Worm (Caenorhabditis elegans) whole organism, L3 larva: Measurements from ENCODE around the gene mif-2.

Source experiments
- R02D3.7 ChIP-seq: fragments of 150-350 bp; optimal IDR thresholded peaks from 2 replicates; lab custom pipeline; 2014; ENCODE audit warnings: missing biosample characterization, missing genetic modification characterization
- ceh-9 ChIP-seq: sonication (generic microtip); optimal IDR thresholded peaks from 2 replicates; lab custom pipeline; 2018; ENCODE audit warnings: missing biosample characterization, missing genetic modification characterization
- egl-27 ChIP-seq: sonication (generic microtip); optimal IDR thresholded peaks from 4 replicates; lab custom pipeline; 2017; ENCODE audit warnings: missing biosample characterization, missing genetic modification reagents, missing genetic modification characterization
- egl-5 ChIP-seq: fragments of 150-350 bp; optimal IDR thresholded peaks from 2 replicates; lab custom pipeline; 2017; ENCODE audit warnings: missing biosample characterization, missing genetic modification reagents, missing genetic modification characterization, inconsistent platforms
- elt-3 ChIP-seq, 3 experiments: fragments of 150-350 bp in 1 of 3; sonication (generic microtip) in 2 of 3; optimal IDR thresholded peaks; 2 replicates in 2 of 3; 4 replicates in 1 of 3; lab custom pipeline; 2014 to 2017; ENCODE audit warnings: missing biosample characterization in 3 of 3, missing genetic modification characterization in 3 of 3
- eor-1 ChIP-seq, 2 experiments: fragments of 150-350 bp; optimal IDR thresholded peaks; 2 replicates each; lab custom pipeline; 2014 to 2018; ENCODE audit warnings: missing biosample characterization in 2 of 2, missing genetic modification characterization in 2 of 2
- fkh-10 ChIP-seq: sonication (generic microtip); optimal IDR thresholded peaks from 2 replicates; lab custom pipeline; 2017; ENCODE audit warnings: missing biosample characterization, missing genetic modification reagents, missing genetic modification characterization
- fkh-2 ChIP-seq: fragments of 150-350 bp; optimal IDR thresholded peaks from 2 replicates; lab custom pipeline; 2014; ENCODE audit warnings: missing biosample characterization, missing genetic modification reagents, missing genetic modification characterization
- fos-1 ChIP-seq: fragments of 150-350 bp; optimal IDR thresholded peaks from 2 replicates; lab custom pipeline; 2014; ENCODE audit warnings: missing biosample characterization, missing genetic modification characterization
- hmg-11 ChIP-seq: sonication (generic microtip); optimal IDR thresholded peaks from 2 replicates; lab custom pipeline; 2016; ENCODE audit warnings: missing genetic modification characterization, missing compliant biosample characterization
- lin-15B ChIP-seq: fragments of 150-350 bp; optimal IDR thresholded peaks from 2 replicates; lab custom pipeline; 2014; ENCODE audit warnings: missing biosample characterization, missing genetic modification characterization
- lin-39 ChIP-seq: fragments of 150-350 bp; optimal IDR thresholded peaks from 2 replicates; lab custom pipeline; 2018; ENCODE audit warnings: missing biosample characterization, missing genetic modification reagents, missing genetic modification characterization
- mdl-1 ChIP-seq: fragments of 150-350 bp; optimal IDR thresholded peaks from 2 replicates; lab custom pipeline; 2014; ENCODE audit warnings: missing biosample characterization, missing genetic modification characterization
- mml-1 ChIP-seq: fragments of 150-350 bp; sonication (generic microtip); optimal IDR thresholded peaks from 3 replicates; lab custom pipeline; 2014; ENCODE audit warnings: missing biosample characterization, missing genetic modification characterization
- nfya-1 ChIP-seq: sonication (generic microtip); optimal IDR thresholded peaks from 2 replicates; lab custom pipeline; 2017; ENCODE audit warnings: missing genetic modification characterization, mild to moderate bottlenecking, missing compliant biosample characterization, antibody characterized with exemption, moderate library complexity; ENCODE audit not compliant: insufficient read depth
- nhr-237 ChIP-seq: fragments of 150-350 bp; optimal IDR thresholded peaks from 2 replicates; lab custom pipeline; 2014; ENCODE audit warnings: missing biosample characterization, missing genetic modification characterization
- nhr-28 ChIP-seq: fragments of 150-350 bp; optimal IDR thresholded peaks from 2 replicates; lab custom pipeline; 2014; ENCODE audit warnings: missing biosample characterization, missing genetic modification characterization
- nhr-67 ChIP-seq: fragments of 150-350 bp; optimal IDR thresholded peaks from 2 replicates; lab custom pipeline; 2014; ENCODE audit warnings: missing biosample characterization, missing genetic modification characterization
- nhr-76 ChIP-seq: fragments of 150-350 bp; sonication (generic microtip); optimal IDR thresholded peaks from 5 replicates; lab custom pipeline; 2014; ENCODE audit warnings: missing biosample characterization, missing genetic modification characterization
- pha-4 ChIP-seq: fragments of 150-350 bp; optimal IDR thresholded peaks from 2 replicates; lab custom pipeline; 2014; ENCODE audit warnings: missing biosample characterization, missing genetic modification reagents, missing genetic modification characterization
- pqm-1 ChIP-seq: fragments of 150-350 bp; optimal IDR thresholded peaks from 2 replicates; lab custom pipeline; 2017; ENCODE audit warnings: missing biosample characterization, missing genetic modification characterization, inconsistent platforms
- sea-2 ChIP-seq: fragments of 150-350 bp; sonication (generic microtip); optimal IDR thresholded peaks from 4 replicates; lab custom pipeline; 2014; ENCODE audit warnings: missing biosample characterization, missing genetic modification reagents, missing genetic modification characterization
- snpc-4 ChIP-seq: fragments of 150-350 bp; optimal IDR thresholded peaks from 2 replicates; lab custom pipeline; 2014; ENCODE audit warnings: missing biosample characterization, missing genetic modification characterization
- tbx-2 ChIP-seq: sonication (generic microtip); optimal IDR thresholded peaks from 2 replicates; lab custom pipeline; 2016; ENCODE audit warnings: mild to moderate bottlenecking, missing genetic modification characterization, missing compliant biosample characterization
- unc-39 ChIP-seq: sonication (generic microtip); optimal IDR thresholded peaks from 4 replicates; lab custom pipeline; 2017; ENCODE audit warnings: missing biosample characterization, missing genetic modification characterization
- unc-62 ChIP-seq: fragments of 150-350 bp; sonication (generic microtip); optimal IDR thresholded peaks from 4 replicates; lab custom pipeline; 2014; ENCODE audit warnings: missing biosample characterization, missing genetic modification reagents, missing genetic modification characterization
- zag-1 ChIP-seq: fragments of 150-350 bp; optimal IDR thresholded peaks from 2 replicates; lab custom pipeline; 2014; ENCODE audit warnings: missing biosample characterization, missing genetic modification characterization
- ztf-4 ChIP-seq: fragments of 150-350 bp; optimal IDR thresholded peaks from 2 replicates; lab custom pipeline; 2014; ENCODE audit warnings: missing biosample characterization, missing genetic modification characterization

mif-2 gene

ce11 chrV:11953621-11954020, 24.6 kb downstream of the mif-2 start:
- peak; percentile 81 for TF ChIP-seq fkh-10 (GFP tag; lab: Kevin White, UChicago)
- no peak for TF ChIP-seq lin-39

ce11 chrV:11952854-11953447, 25.3 kb downstream of the mif-2 start:
- no peak for TF ChIP-seq mdl-1 (tag; lab: Kevin White, UChicago)
- TF ChIP-seq sea-2 (GFP tag; lab: Kevin White, UChicago), result no peak
- TF ChIP-seq fkh-10 (GFP tag; lab: Kevin White, UChicago), result no peak
- TF ChIP-seq egl-27, result no peak
- TF ChIP-seq pha-4 (tag; lab: Kevin White, UChicago), result peak; percentile 12

ce11 chrV:11951227-11951626, 27.0 kb downstream of the mif-2 start:
- TF ChIP-seq fkh-10 (GFP tag; lab: Kevin White, UChicago), result no peak
- TF ChIP-seq pha-4 (tag; lab: Kevin White, UChicago), result peak; percentile 67
- TF ChIP-seq, all 47 proteins: peak for 1

ce11 chrV:11949509-11950117, 28.6 kb downstream of the mif-2 start:
- peak; percentile 31 for TF ChIP-seq lin-39
- TF ChIP-seq pqm-1 (tag; lab: Kevin White, UChicago), result no peak

ce11 chrV:11948581-11948980, 29.7 kb downstream of the mif-2 start:
- TF ChIP-seq snpc-4 (no peak), nhr-237 (tag; lab: Kevin White, UChicago) (no peak), fos-1 (tag; lab: Kevin White, UChicago) (no peak), pha-4 (tag; lab: Kevin White, UChicago) (no peak), nhr-76 (tag; lab: Kevin White, UChicago) (no peak), tbx-2 (tag; lab: Kevin White, UChicago) (no peak), egl-5 (no peak), mml-1 (tag; lab: Kevin White, UChicago) (no peak), egl-27 (no peak), ztf-4 (no peak), unc-39 (no peak), zag-1 (tag; lab: Kevin White, UChicago) (no peak), nhr-67 (tag; lab: Kevin White, UChicago) (no peak)
- TF ChIP-seq, all 47 proteins: peak for 0

ce11 chrV:11947414-11947954, 30.8 kb downstream of the mif-2 start:
- no peak for TF ChIP-seq fos-1 (tag; lab: Kevin White, UChicago)
- no peak for TF ChIP-seq ceh-9
- no peak for TF ChIP-seq lin-39
- no peak for TF ChIP-seq unc-62 (GFP tag; lab: Kevin White, UChicago)

- TF ChIP-seq fkh-10 (GFP tag; lab: Kevin White, UChicago) (no peak), egl-27 (no peak), sea-2 (GFP tag; lab: Kevin White, UChicago) (no peak), fkh-2 (tag; lab: Kevin White, UChicago) (no peak)
Observed at ce11 chrV:11946818-11947217, 31.4 kb downstream of the mif-2 start.

ce11 chrV:11945429-11945828, 32.8 kb downstream of the mif-2 start:
- TF ChIP-seq eor-1 (tag; optimal IDR thresholded peaks at IDR 0.05; lab: Kevin White, UChicago) (no peak), unc-39 (no peak), elt-3 (tag; optimal IDR thresholded peaks at IDR 0.05; lab: Kevin White, UChicago) (no peak), pqm-1 (tag; lab: Kevin White, UChicago) (no peak), hmg-11 (no peak), unc-62 (GFP tag; lab: Kevin White, UChicago) (no peak), R02D3.7 (no peak), nhr-28 (tag; lab: Kevin White, UChicago) (no peak), lin-15B (no peak), nfya-1 (tag; lab: Kevin White, UChicago) (no peak), egl-27 (no peak), pha-4 (tag; lab: Kevin White, UChicago) (no peak)
